Worm (Caenorhabditis elegans) whole organism, L4 larva: ENCODE data around the gene gsy-1.

Source experiments
- D1046.2 ChIP-seq: fragments of 200-800 bp; sonication (Bioruptor generic); IDR thresholded peaks from 2 replicates; pipeline ENCODE4 v1.3.6; 2022; ENCODE audit warnings: missing genetic modification characterization, missing compliant biosample characterization
- R02D3.7 ChIP-seq: fragments of 150-350 bp; sonication (generic microtip); optimal IDR thresholded peaks from 3 replicates; lab custom pipeline; 2014; ENCODE audit warnings: missing biosample characterization, missing genetic modification characterization
- T26A8.4 ChIP-seq: fragments of 200-800 bp; sonication (Bioruptor generic); IDR thresholded peaks from 2 replicates; pipeline ENCODE4 v1.3.6; 2022; ENCODE audit warnings: missing genetic modification characterization, missing compliant biosample characterization
- attf-4 ChIP-seq: sonication (generic microtip); optimal IDR thresholded peaks from 3 replicates; lab custom pipeline; 2017; ENCODE audit warnings: missing biosample characterization, missing genetic modification characterization
- ceh-62 ChIP-seq: sonication (generic microtip); optimal IDR thresholded peaks from 2 replicates; lab custom pipeline; 2017; ENCODE audit warnings: missing biosample characterization, missing genetic modification characterization
- daf-16 ChIP-seq, 3 experiments: sonication (generic microtip); optimal IDR thresholded peaks; 2 replicates each; lab custom pipeline; 2016 to 2017; ENCODE audit warnings: missing genetic modification characterization in 3 of 3, missing genetic modification reagents in 3 of 3, mild to moderate bottlenecking in 2 of 3, missing compliant biosample characterization in 2 of 3, missing biosample characterization in 1 of 3, moderate library complexity in 1 of 3
- daf-8 ChIP-seq: fragments of 200-800 bp; sonication (Bioruptor generic); IDR thresholded peaks from 2 replicates; pipeline ENCODE4 v1.3.6; 2022; ENCODE audit warnings: missing genetic modification characterization, missing compliant biosample characterization
- dmd-6 ChIP-seq: fragments of 200-800 bp; sonication (Bioruptor generic); IDR thresholded peaks from 2 replicates; pipeline ENCODE4 v1.3.6; 2022; ENCODE audit warnings: missing genetic modification reagents, missing genetic modification characterization, missing compliant biosample characterization
- dmd-8 ChIP-seq: fragments of 200-800 bp; sonication (Bioruptor generic); IDR thresholded peaks from 2 replicates; pipeline ENCODE4 v1.3.6; 2022; ENCODE audit warnings: missing genetic modification characterization, missing compliant biosample characterization
- dve-1 ChIP-seq: sonication (generic microtip); optimal IDR thresholded peaks from 2 replicates; lab custom pipeline; 2017; ENCODE audit warnings: antibody characterized with exemption, mild to moderate bottlenecking, missing genetic modification characterization, missing compliant biosample characterization; ENCODE audit not compliant: insufficient read depth
- gei-8 ChIP-seq: fragments of 200-800 bp; sonication (Bioruptor generic); optimal IDR thresholded peaks from 2 replicates; lab custom pipeline; 2018; ENCODE audit warnings: mild to moderate bottlenecking, missing genetic modification characterization, missing compliant biosample characterization
- hlh-11 ChIP-seq: fragments of 200-800 bp; sonication (Bioruptor generic); optimal IDR thresholded peaks from 2 replicates; lab custom pipeline; 2018; ENCODE audit warnings: mild to moderate bottlenecking, missing genetic modification characterization, missing compliant biosample characterization
- hlh-30 ChIP-seq: sonication (generic microtip); optimal IDR thresholded peaks from 2 replicates; lab custom pipeline; 2017; ENCODE audit warnings: antibody characterized with exemption, mild to moderate bottlenecking, missing genetic modification characterization, missing compliant biosample characterization; ENCODE audit not compliant: insufficient read depth
- jun-1 ChIP-seq: fragments of 150-350 bp; optimal IDR thresholded peaks from 2 replicates; lab custom pipeline; 2014; ENCODE audit warnings: missing biosample characterization, missing genetic modification reagents, missing genetic modification characterization
- lin-39 ChIP-seq: fragments of 150-350 bp; optimal IDR thresholded peaks from 2 replicates; lab custom pipeline; 2014; ENCODE audit warnings: missing biosample characterization, missing genetic modification reagents, missing genetic modification characterization
- madf-9 ChIP-seq: fragments of 200-800 bp; sonication (Bioruptor generic); conservative IDR thresholded peaks from 2 replicates; pipeline ENCODE4 v1.3.6; 2022; ENCODE audit warnings: missing genetic modification reagents, missing genetic modification characterization, missing compliant biosample characterization
- mxl-2 ChIP-seq: fragments of 200-800 bp; sonication (Bioruptor generic); conservative IDR thresholded peaks from 2 replicates; pipeline ENCODE4 v1.3.6; 2022; ENCODE audit warnings: missing genetic modification reagents, missing genetic modification characterization, missing compliant biosample characterization
- mxl-3 ChIP-seq: fragments of 200-800 bp; sonication (Bioruptor generic); optimal IDR thresholded peaks from 2 replicates; lab custom pipeline; 2018; ENCODE audit warnings: mild to moderate bottlenecking, missing genetic modification characterization, missing compliant biosample characterization
- nhr-10 ChIP-seq: fragments of 150-350 bp; optimal IDR thresholded peaks from 2 replicates; lab custom pipeline; 2014; ENCODE audit warnings: missing biosample characterization, missing genetic modification characterization
- nhr-102 ChIP-seq: sonication (generic microtip); optimal IDR thresholded peaks from 2 replicates; lab custom pipeline; 2016; ENCODE audit warnings: mild to moderate bottlenecking, missing genetic modification characterization, moderate library complexity, missing compliant biosample characterization
- nhr-111 ChIP-seq: fragments of 200-800 bp; sonication (Bioruptor generic); optimal IDR thresholded peaks from 2 replicates; lab custom pipeline; 2018; ENCODE audit warnings: mild to moderate bottlenecking, missing genetic modification characterization, missing compliant biosample characterization
- nhr-25 ChIP-seq: sonication (generic microtip); optimal IDR thresholded peaks from 2 replicates; lab custom pipeline; 2017; ENCODE audit warnings: missing genetic modification characterization, mild to moderate bottlenecking, missing compliant biosample characterization, antibody characterized with exemption, moderate library complexity, borderline replicate concordance; ENCODE audit not compliant: insufficient read depth
- nhr-28 ChIP-seq: fragments of 150-350 bp; optimal IDR thresholded peaks from 2 replicates; lab custom pipeline; 2014; ENCODE audit warnings: missing biosample characterization, missing genetic modification characterization
- nhr-41 ChIP-seq: fragments of 200-800 bp; sonication (Bioruptor generic); IDR thresholded peaks from 2 replicates; pipeline ENCODE4 v1.3.6; 2022; ENCODE audit warnings: missing genetic modification reagents, missing genetic modification characterization, missing compliant biosample characterization
- pha-4 ChIP-seq, 2 experiments: fragments of 150-350 bp in 1 of 2; fragments of 200-800 bp in 1 of 2; sonication (Bioruptor generic) in 1 of 2; IDR thresholded peaks in 1 of 2; optimal IDR thresholded peaks in 1 of 2; 2 replicates each; pipeline versions ENCODE4 v1.3.6 to Lab custom; 2014 to 2022; ENCODE audit warnings: missing genetic modification characterization in 2 of 2, missing genetic modification reagents in 2 of 2, missing biosample characterization in 1 of 2, missing compliant biosample characterization in 1 of 2
- php-3 ChIP-seq: fragments of 200-800 bp; sonication (Bioruptor generic); IDR thresholded peaks from 2 replicates; pipeline ENCODE4 v1.3.6; 2022; ENCODE audit warnings: missing genetic modification reagents, missing genetic modification characterization, missing compliant biosample characterization
- pqm-1 ChIP-seq: sonication (generic microtip); optimal IDR thresholded peaks from 2 replicates; lab custom pipeline; 2017; ENCODE audit warnings: missing biosample characterization, missing genetic modification characterization
- sdz-12 ChIP-seq: fragments of 200-800 bp; sonication (Bioruptor generic); optimal IDR thresholded peaks from 2 replicates; lab custom pipeline; 2018; ENCODE audit warnings: mild to moderate bottlenecking, missing genetic modification characterization, missing compliant biosample characterization
- set-16 ChIP-seq: fragments of 200-800 bp; sonication (Bioruptor generic); IDR thresholded peaks from 2 replicates; pipeline ENCODE4 v1.3.6; 2022; ENCODE audit warnings: missing genetic modification reagents, missing genetic modification characterization, missing compliant biosample characterization
- snpc-4 ChIP-seq: fragments of 150-350 bp; optimal IDR thresholded peaks from 2 replicates; lab custom pipeline; 2014; ENCODE audit warnings: missing biosample characterization, missing genetic modification characterization
- unc-130 ChIP-seq: sonication (generic microtip); optimal IDR thresholded peaks from 2 replicates; lab custom pipeline; 2016; ENCODE audit warnings: missing genetic modification reagents, missing genetic modification characterization, missing compliant biosample characterization
- vab-7 ChIP-seq: fragments of 200-800 bp; sonication (Bioruptor generic); IDR thresholded peaks from 2 replicates; pipeline ENCODE4 v1.3.6; 2022; ENCODE audit warnings: missing genetic modification reagents, missing genetic modification characterization, missing compliant biosample characterization

The gsy-1 gene

ce11 chrII:12896666-12897065 lies 18.7 kb upstream of the gsy-1 start:
- TF ChIP-seq set-16 = peak; percentile 56
- no peak for TF ChIP-seq mxl-3 (GFP tag; lab: Kevin White, UChicago)
- TF ChIP-seq gei-8 = no peak
- TF ChIP-seq, all 104 proteins: peak for 1

- TF ChIP-seq dve-1 (peak; percentile 64), vab-7 (GFP tag; lab: Robert Waterston, UW) (no peak), php-3 (GFP tag; lab: Robert Waterston, UW) (peak; percentile 56), jun-1 (tag; lab: Kevin White, UChicago) (no peak), dmd-8 (GFP tag; lab: Robert Waterston, UW) (no peak), pqm-1 (tag; lab: Kevin White, UChicago) (peak; percentile 95), lin-39 (no peak), nhr-28 (tag; lab: Kevin White, UChicago) (peak; percentile 73), dmd-6 (GFP tag; lab: Robert Waterston, UW) (peak; percentile 61), hlh-11 (tag; lab: Kevin White, UChicago) (peak; percentile 41), daf-16 (GFP tag; optimal IDR thresholded peaks at IDR 0.05; lab: Kevin White, UChicago) (no peak), daf-16 (tag; optimal IDR thresholded peaks at IDR 0.05; lab: Kevin White, UChicago) (peak; percentile 69)
Observed at ce11 chrII:12895078-12895670, 17.3 kb upstream of the gsy-1 start, which contains the start of the genes clec-62 and clec-63. TSS of gene clec-62 (minus strand) at chrII:12895128. TSS of gene clec-63 (plus strand) at chrII:12895638.

ce11 chrII:12892407-12892806 lies 14.5 kb upstream of the gsy-1 start:
- peak; percentile 74 for TF ChIP-seq pqm-1 (tag; lab: Kevin White, UChicago)
- TF ChIP-seq hlh-11 (tag; lab: Kevin White, UChicago) = peak; percentile 27
- peak; percentile 56 for TF ChIP-seq nhr-102 (tag; lab: Kevin White, UChicago)
- TF ChIP-seq dmd-6 (GFP tag; lab: Robert Waterston, UW) = peak; percentile 26; the same call in 1 of the 2 replicates
- TF ChIP-seq nhr-25 (tag; lab: Kevin White, UChicago) = no peak
- TF ChIP-seq php-3 (GFP tag; lab: Robert Waterston, UW) = peak; percentile 88
- TF ChIP-seq attf-4 (tag; lab: Kevin White, UChicago) = no peak
- TF ChIP-seq snpc-4 (tag; lab: Kevin White, UChicago) = no peak
- TF ChIP-seq sdz-12 (GFP tag; lab: Kevin White, UChicago) = no peak
- no peak for TF ChIP-seq mxl-2 (GFP tag; lab: Robert Waterston, UW)
- TF ChIP-seq nhr-28 (tag; lab: Kevin White, UChicago) = peak; percentile 74
- no peak for TF ChIP-seq daf-16 (GFP tag; optimal IDR thresholded peaks at IDR 0.05; lab: Kevin White, UChicago)
- TF ChIP-seq daf-16 (tag; optimal IDR thresholded peaks at IDR 0.05; lab: Kevin White, UChicago) = peak; percentile 88

ce11 chrII:12888471-12888870 lies 10.6 kb upstream of the gsy-1 start, which contains the start of gene F35C5.3:
TSS of gene F35C5.3 (plus strand) at chrII:12888771.
- TF ChIP-seq madf-9 (GFP tag; lab: Robert Waterston, UW) (no peak), nhr-28 (tag; lab: Kevin White, UChicago) (no peak), hlh-30 (tag; lab: Kevin White, UChicago) (no peak), unc-130 (GFP tag; lab: Kevin White, UChicago) (no peak), D1046.2 (GFP tag; lab: Robert Waterston, UW) (no peak), ceh-62 (no peak), gei-8 (no peak), nhr-111 (GFP tag; lab: Kevin White, UChicago) (no peak), T26A8.4 (GFP tag; lab: Robert Waterston, UW) (no peak), R02D3.7 (tag; lab: Kevin White, UChicago) (no peak), nhr-41 (GFP tag; lab: Robert Waterston, UW) (no peak), pha-4 (GFP tag; IDR thresholded peaks at IDR 0.05; lab: Robert Waterston, UW) (no peak), pha-4 (tag; optimal IDR thresholded peaks at IDR 0.05; lab: Kevin White, UChicago) (no peak), nhr-10 (tag; lab: Kevin White, UChicago) (no peak), daf-8 (GFP tag; lab: Robert Waterston, UW) (no peak)
